Fruit fly (Drosophila melanogaster): Measurements from ENCODE around the gene CG13088.

DNA sequence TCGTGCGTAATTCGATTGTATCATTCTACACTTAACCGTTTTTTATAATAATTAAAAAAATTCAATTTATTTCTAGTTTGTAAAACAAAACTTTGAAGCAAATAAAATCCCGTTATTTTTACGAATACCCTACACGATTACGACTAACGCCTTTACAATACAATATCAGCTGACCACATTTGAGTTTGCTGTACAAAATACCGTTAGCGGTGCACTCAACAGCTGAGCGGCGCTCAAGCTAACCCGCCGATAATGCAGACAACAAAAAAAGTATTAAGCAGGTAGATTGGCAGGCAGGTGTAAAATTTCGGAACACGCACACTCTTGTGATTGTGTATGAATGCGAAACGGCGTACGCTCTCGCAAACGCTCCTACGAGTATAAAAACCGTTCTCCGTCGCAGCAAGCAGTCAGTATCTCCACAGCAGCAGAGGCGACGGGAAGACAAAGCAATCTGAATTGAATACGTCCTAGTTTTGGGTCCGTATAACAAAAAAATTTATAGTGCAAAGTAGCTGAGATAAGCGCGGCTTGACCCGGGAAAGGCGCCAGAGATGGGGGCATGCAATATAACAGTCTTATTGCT lies 33.0 kb downstream of the CG13088 start, which contains the start of gene Acer:
- TF ChIP-seq psq (optimal IDR thresholded peaks at IDR 0.05) = no peak
- no peak for TF ChIP-seq usp (GFP tag; optimal IDR thresholded peaks at IDR 0.05)
- TF ChIP-seq CG8478 (optimal IDR thresholded peaks at IDR 0.05) = no peak

Measured in whole organism.